Fruit fly (Drosophila melanogaster) whole organism, embryonic: ENCODE data around the gene CG3517.

Experiments
- Ada2b ChIP-seq: fragments of 200-800 bp; sonication (Bioruptor generic); IDR thresholded peaks from 2 replicates; pipeline ENCODE4 v1.3.6; 2022; ENCODE audit warnings: missing biosample characterization, missing genetic modification characterization
- Atf6 ChIP-seq: fragments of 200-800 bp; sonication (Bioruptor generic); IDR thresholded peaks from 2 replicates; pipeline ENCODE4 v1.3.6; 2022; ENCODE audit warnings: missing biosample characterization, missing genetic modification characterization
- CG10959 ChIP-seq: fragments of 200-800 bp; sonication (Bioruptor generic); IDR thresholded peaks from 2 replicates; pipeline ENCODE4 v1.3.6; 2022; ENCODE audit warnings: missing biosample characterization, missing genetic modification characterization
- CG11456 ChIP-seq: fragments of 200-800 bp; sonication (Bioruptor generic); IDR thresholded peaks from 3 replicates; pipeline ENCODE4 v1.3.6; 2022; ENCODE audit warnings: missing biosample characterization, missing genetic modification characterization
- CG14050 ChIP-seq: fragments of 200-800 bp; sonication (Bioruptor generic); IDR thresholded peaks from 3 replicates; pipeline ENCODE4 v1.3.6; 2022; ENCODE audit warnings: missing biosample characterization, missing genetic modification characterization
- CG14710 ChIP-seq: fragments of 200-800 bp; sonication (Bioruptor generic); optimal IDR thresholded peaks from 3 replicates; lab custom pipeline; 2019; ENCODE audit warnings: missing biosample characterization, mild to moderate bottlenecking, missing genetic modification characterization, moderate library complexity
- CG17328 ChIP-seq: fragments of 200-800 bp; sonication (Bioruptor generic); IDR thresholded peaks from 2 replicates; pipeline ENCODE4 v1.3.6; 2022; ENCODE audit warnings: missing biosample characterization, missing genetic modification characterization
- CG17568 ChIP-seq: fragments of 200-800 bp; sonication (Bioruptor generic); optimal IDR thresholded peaks from 2 replicates; lab custom pipeline; 2018; ENCODE audit warnings: missing biosample characterization, mild to moderate bottlenecking, missing genetic modification characterization, moderate library complexity
- CG18476 ChIP-seq: fragments of 200-800 bp; sonication (Bioruptor generic); optimal IDR thresholded peaks from 2 replicates; lab custom pipeline; 2016; ENCODE audit warnings: missing biosample characterization, mild to moderate bottlenecking, missing genetic modification characterization
- CG2199 ChIP-seq: fragments of 200-800 bp; sonication (Bioruptor generic); IDR thresholded peaks from 3 replicates; pipeline ENCODE4 v1.3.6; 2022; ENCODE audit warnings: missing biosample characterization, missing genetic modification characterization
- CG2712 ChIP-seq: fragments of 200-800 bp; optimal IDR thresholded peaks from 3 replicates; lab custom pipeline; 2019; ENCODE audit warnings: missing biosample characterization, mild to moderate bottlenecking, missing genetic modification characterization, moderate library complexity
- CG30020 ChIP-seq: fragments of 200-800 bp; optimal IDR thresholded peaks from 2 replicates; lab custom pipeline; 2019; ENCODE audit warnings: missing biosample characterization, mild to moderate bottlenecking, missing genetic modification characterization, moderate library complexity
- CG31388 ChIP-seq: fragments of 200-800 bp; sonication (Bioruptor generic); optimal IDR thresholded peaks from 2 replicates; lab custom pipeline; 2016; ENCODE audit warnings: missing biosample characterization, missing genetic modification characterization
- CG31441 ChIP-seq: fragments of 200-800 bp; sonication (Bioruptor generic); IDR thresholded peaks from 2 replicates; pipeline ENCODE4 v1.3.6; 2022; ENCODE audit warnings: missing biosample characterization, missing genetic modification characterization
- CG33213 ChIP-seq: fragments of 200-800 bp; sonication (Bioruptor generic); optimal IDR thresholded peaks from 3 replicates; lab custom pipeline; 2016; ENCODE audit warnings: missing biosample characterization, missing genetic modification characterization
- CG3407 ChIP-seq: fragments of 200-800 bp; sonication (Bioruptor generic); optimal IDR thresholded peaks from 2 replicates; lab custom pipeline; 2018; ENCODE audit warnings: missing biosample characterization, mild to moderate bottlenecking, missing genetic modification characterization
- CG43689 ChIP-seq: fragments of 200-800 bp; sonication (Bioruptor generic); IDR thresholded peaks from 2 replicates; pipeline ENCODE4 v1.3.6; 2022; ENCODE audit warnings: missing biosample characterization, missing genetic modification characterization
- CG4404 ChIP-seq: fragments of 200-800 bp; sonication (Bioruptor generic); IDR thresholded peaks from 2 replicates; pipeline ENCODE4 v1.3.6; 2022; ENCODE audit warnings: missing biosample characterization, missing genetic modification characterization
- CG8359 ChIP-seq: fragments of 200-800 bp; sonication (Bioruptor generic); optimal IDR thresholded peaks from 2 replicates; lab custom pipeline; 2017; ENCODE audit warnings: missing biosample characterization, mild to moderate bottlenecking, missing genetic modification characterization, borderline replicate concordance
- Gug ChIP-seq: fragments of 200-800 bp; sonication (Bioruptor generic); IDR thresholded peaks from 4 replicates; pipeline ENCODE4 v1.3.6; 2022; ENCODE audit warnings: missing biosample characterization, missing genetic modification characterization
- H15 ChIP-seq: fragments of 200-800 bp; sonication (Bioruptor generic); IDR thresholded peaks from 3 replicates; pipeline ENCODE4 v1.3.6; 2022; ENCODE audit warnings: missing biosample characterization, missing genetic modification characterization
- H2.0 ChIP-seq: fragments of 200-800 bp; sonication (Bioruptor generic); IDR thresholded peaks from 2 replicates; pipeline ENCODE4 v1.3.6; 2022; ENCODE audit warnings: missing biosample characterization, missing genetic modification characterization
- Hr51 ChIP-seq, 2 experiments: fragments of 200-800 bp; sonication (Bioruptor generic); optimal IDR thresholded peaks; 2 replicates in 1 of 2; 3 replicates in 1 of 2; lab custom pipeline; 2016 to 2018; ENCODE audit warnings: missing biosample characterization in 2 of 2, missing genetic modification characterization in 2 of 2, mild to moderate bottlenecking in 1 of 2, moderate library complexity in 1 of 2
- Hr78 ChIP-seq, 2 experiments: fragments of 200-800 bp in 1 of 2; fragments of >200 bp in 1 of 2; sonication (Bioruptor generic) in 1 of 2; optimal IDR thresholded peaks; 2 replicates each; lab custom pipeline; 2017 to 2019; ENCODE audit warnings: missing biosample characterization in 2 of 2, missing genetic modification characterization in 2 of 2, mild to moderate bottlenecking in 1 of 2, moderate library complexity in 1 of 2
- Med ChIP-seq: fragments of 200-800 bp; sonication (Bioruptor generic); peaks from one replicate; lab custom pipeline; 2016; ENCODE audit warnings: missing biosample characterization, missing genetic modification characterization, mild to moderate bottlenecking, inconsistent platforms, moderate library complexity
- NC2α ChIP-seq: fragments of 200-800 bp; sonication (Bioruptor generic); optimal IDR thresholded peaks from 2 replicates; lab custom pipeline; 2016; ENCODE audit warnings: missing biosample characterization, missing genetic modification characterization
- NK7.1 ChIP-seq: fragments of 200-800 bp; sonication (Bioruptor generic); optimal IDR thresholded peaks from 3 replicates; lab custom pipeline; 2016; ENCODE audit warnings: missing biosample characterization, missing genetic modification characterization
- Optix ChIP-seq: fragments of 200-800 bp; sonication (Bioruptor generic); IDR thresholded peaks from 3 replicates; pipeline ENCODE4 v1.3.6; 2022; ENCODE audit warnings: missing biosample characterization, missing genetic modification characterization
- Ravus ChIP-seq: fragments of 200-800 bp; sonication (Bioruptor generic); IDR thresholded peaks from 2 replicates; pipeline ENCODE4 v1.3.6; 2022; ENCODE audit warnings: missing biosample characterization, missing genetic modification characterization
- Sox100B ChIP-seq: fragments of 200-800 bp; sonication (Bioruptor generic); optimal IDR thresholded peaks from 3 replicates; lab custom pipeline; 2018; ENCODE audit warnings: missing biosample characterization, mild to moderate bottlenecking, missing genetic modification characterization
- ac ChIP-seq: fragments of 200-800 bp; sonication (Bioruptor generic); optimal IDR thresholded peaks from 3 replicates; lab custom pipeline; 2017; ENCODE audit warnings: missing biosample characterization, mild to moderate bottlenecking, missing genetic modification characterization
- ap ChIP-seq: fragments of 200-800 bp; sonication (Bioruptor generic); IDR thresholded peaks from 2 replicates; pipeline ENCODE4 v1.3.6; 2022; ENCODE audit warnings: missing biosample characterization, missing genetic modification characterization
- chinmo ChIP-seq: fragments of 200-800 bp; sonication (Bioruptor generic); IDR thresholded peaks from 4 replicates; pipeline ENCODE4 v1.3.6; 2022; ENCODE audit warnings: missing biosample characterization, missing genetic modification characterization; ENCODE audit not compliant: partially characterized antibody
- cwo ChIP-seq: fragments of 200-800 bp; sonication (Bioruptor generic); optimal IDR thresholded peaks from 3 replicates; lab custom pipeline; 2017; ENCODE audit warnings: missing biosample characterization, missing genetic modification characterization, mild to moderate bottlenecking, moderate library complexity, missing genetic modification reagents
- ftz-f1 ChIP-seq: fragments of 200-800 bp; sonication (Bioruptor generic); optimal IDR thresholded peaks from 2 replicates; lab custom pipeline; 2016; ENCODE audit warnings: missing biosample characterization, missing genetic modification characterization
- grau ChIP-seq: fragments of 200-800 bp; optimal IDR thresholded peaks from 3 replicates; lab custom pipeline; 2019; ENCODE audit warnings: missing biosample characterization, mild to moderate bottlenecking, missing genetic modification characterization, moderate library complexity
- gsb ChIP-seq: fragments of 200-800 bp; sonication (Bioruptor generic); IDR thresholded peaks from 2 replicates; pipeline ENCODE4 v1.3.6; 2022; ENCODE audit warnings: missing biosample characterization, missing genetic modification characterization
- hb ChIP-seq: fragments of 200-800 bp; sonication (Bioruptor generic); IDR thresholded peaks from 3 replicates; pipeline ENCODE4 v1.3.6; 2022; ENCODE audit warnings: missing biosample characterization, missing genetic modification characterization; ENCODE audit not compliant: partially characterized antibody
- ind ChIP-seq: fragments of 200-800 bp; sonication (Bioruptor generic); optimal IDR thresholded peaks from 3 replicates; lab custom pipeline; 2016; ENCODE audit warnings: missing biosample characterization, missing genetic modification characterization
- insv ChIP-seq, 2 experiments: fragments of 200-800 bp; sonication (Bioruptor generic); optimal IDR thresholded peaks; 3 replicates each; lab custom pipeline; 2016 to 2018; ENCODE audit warnings: missing biosample characterization in 2 of 2, missing genetic modification characterization in 2 of 2
- lilli ChIP-seq: fragments of 200-800 bp; sonication (Bioruptor generic); optimal IDR thresholded peaks from 3 replicates; lab custom pipeline; 2016; ENCODE audit warnings: missing biosample characterization, missing genetic modification characterization
- luna ChIP-seq: fragments of 200-800 bp; sonication (Bioruptor generic); optimal IDR thresholded peaks from 2 replicates; lab custom pipeline; 2016; ENCODE audit warnings: missing biosample characterization, missing genetic modification characterization
- otp ChIP-seq: fragments of 200-800 bp; sonication (Bioruptor generic); IDR thresholded peaks from 3 replicates; pipeline ENCODE4, ENCODE4 v1.3.6; 2022; ENCODE audit warnings: missing biosample characterization, missing genetic modification characterization
- salm ChIP-seq: fragments of 200-800 bp; sonication (Bioruptor generic); optimal IDR thresholded peaks from 2 replicates; lab custom pipeline; 2018; ENCODE audit warnings: missing biosample characterization, mild to moderate bottlenecking, missing genetic modification characterization
- shn ChIP-seq: fragments of 200-800 bp; sonication (Bioruptor generic); optimal IDR thresholded peaks from 3 replicates; lab custom pipeline; 2016; ENCODE audit warnings: missing biosample characterization, missing genetic modification characterization
- sisA ChIP-seq: fragments of 200-800 bp; sonication (Bioruptor generic); IDR thresholded peaks from 2 replicates; pipeline ENCODE4 v1.3.6; 2022; ENCODE audit warnings: missing biosample characterization, missing genetic modification characterization
- tin ChIP-seq: fragments of 200-800 bp; sonication (Bioruptor generic); optimal IDR thresholded peaks from 3 replicates; lab custom pipeline; 2016; ENCODE audit warnings: missing biosample characterization, missing genetic modification characterization
- tna ChIP-seq: fragments of 200-800 bp; sonication (Bioruptor generic); IDR thresholded peaks from 2 replicates; pipeline ENCODE4 v1.3.6; 2022; ENCODE audit warnings: missing biosample characterization, missing genetic modification characterization; ENCODE audit not compliant: partially characterized antibody
- unc-4 ChIP-seq: fragments of 200-800 bp; sonication (Bioruptor generic); IDR thresholded peaks from 2 replicates; pipeline ENCODE4 v1.3.6; 2022; ENCODE audit warnings: missing biosample characterization, missing genetic modification characterization; ENCODE audit not compliant: partially characterized antibody

CG3517 gene

dm6 chr3R:19463874-19464549 is 39.0 kb upstream of the CG3517 start (continued):
- no peak for TF ChIP-seq CG18476
- TF ChIP-seq shn (GFP tag; lab: Kevin White, UChicago) = peak; percentile 53
- no peak for TF ChIP-seq ap (GFP tag; lab: Robert Waterston, UW)
- peak; percentile 70 for TF ChIP-seq salm
- TF ChIP-seq CG8359 (GFP tag; lab: Kevin White, UChicago) = peak; percentile 80
- no peak for TF ChIP-seq gsb (GFP tag; lab: Robert Waterston, UW)
- TF ChIP-seq grau (tag; lab: Kevin White, UChicago) = peak; percentile 40
- 0 out of 2 replicates have a peak, but pooled peaks have one; percentile 37 for TF ChIP-seq CG43689 (GFP tag; lab: Robert Waterston, UW)
- TF ChIP-seq cwo (GFP tag; lab: Kevin White, UChicago) = peak; percentile 4
- TF ChIP-seq otp (GFP tag; lab: Robert Waterston, UW) = peak; percentile 72
- TF ChIP-seq CG2712 (tag; lab: Kevin White, UChicago) = peak; percentile 50
- TF ChIP-seq CG31441 = peak; percentile 56; the same call in 1 of the 2 replicates
- no peak for TF ChIP-seq ftz-f1
- peak; percentile 78 for TF ChIP-seq CG17568 (GFP tag; lab: Kevin White, UChicago)
- no peak for TF ChIP-seq Gug (GFP tag; lab: Robert Waterston, UW)
- TF ChIP-seq hb (GFP tag; lab: Robert Waterston, UW) = no peak
- TF ChIP-seq CG31388 (GFP tag; lab: Kevin White, UChicago) = no peak
- TF ChIP-seq NK7.1 (GFP tag; lab: Kevin White, UChicago) = peak; percentile 53
- TF ChIP-seq CG4404 (GFP tag; lab: Robert Waterston, UW) = 0 out of 2 replicates have a peak, but pooled peaks have one; percentile 21
- TF ChIP-seq tin (GFP tag; lab: Kevin White, UChicago) = no peak
- no peak for TF ChIP-seq Ravus (GFP tag; lab: Robert Waterston, UW)
- no peak for TF ChIP-seq H2.0 (GFP tag; lab: Robert Waterston, UW)
- no peak for TF ChIP-seq sisA (GFP tag; lab: Robert Waterston, UW)
- no peak for TF ChIP-seq ind (GFP tag; lab: Kevin White, UChicago)
- peak; percentile 47 for TF ChIP-seq NC2α (GFP tag; lab: Kevin White, UChicago)
- TF ChIP-seq CG14710 (tag; lab: Kevin White, UChicago) = peak; percentile 73
- TF ChIP-seq unc-4 = no peak
- no peak for TF ChIP-seq tna
- peak; percentile 81 for TF ChIP-seq ac (GFP tag; lab: Kevin White, UChicago)
- TF ChIP-seq CG33213 = peak; percentile 72
- TF ChIP-seq luna (GFP tag; lab: Kevin White, UChicago) = no peak
- TF ChIP-seq Atf6 (GFP tag; lab: Robert Waterston, UW) = peak; percentile 77
- no peak; the same call in 1 of the 3 replicates for TF ChIP-seq CG14050 (GFP tag; lab: Robert Waterston, UW)
- TF ChIP-seq CG2199 (GFP tag; lab: Robert Waterston, UW) = 0 out of 3 replicates have a peak, but pooled peaks have one; percentile 33
- TF ChIP-seq lilli (GFP tag; lab: Kevin White, UChicago) = peak; percentile 36
- peak; percentile 55 to 90 for TF ChIP-seq insv (GFP tag; optimal IDR thresholded peaks at IDR 0.05; lab: Kevin White, UChicago)
- TF ChIP-seq Ada2b (GFP tag; lab: Robert Waterston, UW) = no peak
- TF ChIP-seq Hr78 (GFP tag; optimal IDR thresholded peaks at IDR 0.05; lab: Kevin White, UChicago) = peak in 1 of 2 experiments; percentile 3
- no peak for TF ChIP-seq CG10959 (GFP tag; lab: Robert Waterston, UW)
- no peak for TF ChIP-seq CG11456 (GFP tag; lab: Robert Waterston, UW)
- peak; percentile 91 for TF ChIP-seq Med
- TF ChIP-seq Hr51 (GFP tag; optimal IDR thresholded peaks at IDR 0.05; lab: Kevin White, UChicago) = peak; percentile 35 to 58
- no peak for TF ChIP-seq Optix (GFP tag; lab: Robert Waterston, UW)
- peak; percentile 5; the same call in 1 of the 4 replicates for TF ChIP-seq chinmo (GFP tag; lab: Robert Waterston, UW)
- TF ChIP-seq Sox100B = peak; percentile 82
- 0 out of 3 replicates have a peak, but pooled peaks have one; percentile 31 for TF ChIP-seq H15 (GFP tag; lab: Robert Waterston, UW)
- peak; percentile 22 for TF ChIP-seq CG30020
- peak; percentile 83 for TF ChIP-seq CG3407 (GFP tag; lab: Kevin White, UChicago)
- TF ChIP-seq CG17328 (GFP tag; lab: Robert Waterston, UW) = peak; percentile 63
